Worm (Caenorhabditis elegans): ENCODE results near the gene irld-49.

DNA sequence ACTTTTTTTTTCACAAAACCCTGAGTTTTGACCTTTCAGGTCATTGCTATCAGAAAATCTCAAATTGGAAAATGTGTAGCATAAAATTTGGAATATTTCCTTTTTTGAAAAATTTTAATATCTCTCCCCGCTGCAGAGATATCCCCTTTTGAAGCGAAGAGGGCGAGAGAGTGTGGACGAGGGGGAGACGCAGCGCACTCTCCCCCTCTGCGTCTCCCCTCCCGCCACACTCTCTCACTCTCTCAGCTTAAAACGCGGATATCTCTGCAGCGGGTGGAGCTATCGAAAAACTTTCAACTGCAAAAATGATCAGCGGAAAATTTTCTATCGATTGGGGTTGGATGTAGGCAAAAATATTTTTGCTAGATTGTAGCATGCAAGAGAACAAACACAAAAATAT is 21.2 kb upstream of the irld-49 start:
- TF ChIP-seq hlh-30 (tag; optimal IDR thresholded peaks at IDR 0.05; ENCODE audit: insufficient read depth) = no peak
- no peak for TF ChIP-seq ama-1 (optimal IDR thresholded peaks at IDR 0.05)
- no peak for TF ChIP-seq pha-2 (tag; optimal IDR thresholded peaks at IDR 0.05)
- TF ChIP-seq ceh-48 (tag; optimal IDR thresholded peaks at IDR 0.05) = no peak
- TF ChIP-seq lin-11 (tag; optimal IDR thresholded peaks at IDR 0.05) = no peak
- no peak for TF ChIP-seq mec-3 (tag; optimal IDR thresholded peaks at IDR 0.05; ENCODE audit: borderline replicate concordance)
- no peak for TF ChIP-seq syd-9 (tag; optimal IDR thresholded peaks at IDR 0.05)
- TF ChIP-seq ceh-9 (tag; optimal IDR thresholded peaks at IDR 0.05) = no peak
- TF ChIP-seq ets-4 (tag; optimal IDR thresholded peaks at IDR 0.05) = no peak
- TF ChIP-seq ttx-3 (tag; optimal IDR thresholded peaks at IDR 0.05) = no peak
- TF ChIP-seq dve-1 (tag; optimal IDR thresholded peaks at IDR 0.05) = no peak
